Worm (Caenorhabditis elegans) whole organism, late embryonic: Measurements from ENCODE around the gene hpr-17.
A peak's percentile ranks its signal among the peaks of the same experiment; 100 is the strongest.

ENCODE experiments used
- C38D4.7 ChIP-seq: fragments of 200-800 bp; sonication (Bioruptor generic); optimal IDR thresholded peaks from 2 replicates; lab custom pipeline; 2018; ENCODE audit warnings: mild to moderate bottlenecking, missing genetic modification characterization, moderate library complexity, missing compliant biosample characterization
- F13H6.1 ChIP-seq: sonication (generic microtip); optimal IDR thresholded peaks from 2 replicates; lab custom pipeline; 2016; ENCODE audit warnings: missing genetic modification characterization, missing compliant biosample characterization
- T23F11.4 ChIP-seq: fragments of 200-800 bp; sonication (Bioruptor generic); optimal IDR thresholded peaks from 2 replicates; lab custom pipeline; 2018; ENCODE audit warnings: mild to moderate bottlenecking, missing genetic modification characterization, missing compliant biosample characterization
- ahr-1 ChIP-seq: sonication (generic microtip); optimal IDR thresholded peaks from 2 replicates; lab custom pipeline; 2016; ENCODE audit warnings: missing genetic modification characterization, missing compliant biosample characterization
- ama-1 ChIP-seq: fragments of 150-350 bp; optimal IDR thresholded peaks from 2 replicates; lab custom pipeline; 2014
- ceh-14 ChIP-seq: sonication (generic microtip); optimal IDR thresholded peaks from 2 replicates; lab custom pipeline; 2016; ENCODE audit warnings: missing genotype, missing genetic modification characterization, missing compliant biosample characterization
- ceh-22 ChIP-seq: sonication (generic microtip); optimal IDR thresholded peaks from 2 replicates; lab custom pipeline; 2017; ENCODE audit warnings: missing biosample characterization, missing genetic modification characterization
- ceh-24 ChIP-seq: sonication (generic microtip); optimal IDR thresholded peaks from 2 replicates; lab custom pipeline; 2016; ENCODE audit warnings: mild to moderate bottlenecking, missing genetic modification characterization, missing compliant biosample characterization
- ceh-30 ChIP-seq: fragments of 150-350 bp; optimal IDR thresholded peaks from 2 replicates; lab custom pipeline; 2014; ENCODE audit warnings: missing biosample characterization, missing genetic modification characterization
- ceh-45 ChIP-seq: fragments of 200-800 bp; sonication (Bioruptor generic); IDR thresholded peaks from 2 replicates; pipeline ENCODE4 v1.3.6; 2022; ENCODE audit warnings: missing genetic modification reagents, missing genetic modification characterization, missing compliant biosample characterization
- ceh-9 ChIP-seq: sonication (generic microtip); optimal IDR thresholded peaks from 2 replicates; lab custom pipeline; 2016; ENCODE audit warnings: mild to moderate bottlenecking, missing genetic modification characterization, inconsistent platforms, missing compliant biosample characterization
- dmd-4 ChIP-seq: sonication (generic microtip); optimal IDR thresholded peaks from 2 replicates; lab custom pipeline; 2016; ENCODE audit warnings: borderline replicate concordance, missing genetic modification characterization, missing compliant biosample characterization
- dve-1 ChIP-seq: sonication (generic microtip); optimal IDR thresholded peaks from 2 replicates; lab custom pipeline; 2017; ENCODE audit warnings: antibody characterized with exemption, mild to moderate bottlenecking, missing genetic modification characterization, missing compliant biosample characterization
- elt-2 ChIP-seq: sonication (generic microtip); optimal IDR thresholded peaks from 2 replicates; lab custom pipeline; 2016; ENCODE audit warnings: missing genetic modification reagents, missing genetic modification characterization, missing compliant biosample characterization
- elt-4 ChIP-seq: sonication (generic microtip); optimal IDR thresholded peaks from 2 replicates; lab custom pipeline; 2016; ENCODE audit warnings: missing genetic modification characterization, missing compliant biosample characterization
- fax-1 ChIP-seq: sonication (generic microtip); optimal IDR thresholded peaks from 2 replicates; lab custom pipeline; 2016; ENCODE audit warnings: missing genotype, missing genetic modification characterization, missing compliant biosample characterization
- fkh-10 ChIP-seq: fragments of 150-350 bp; optimal IDR thresholded peaks from 2 replicates; lab custom pipeline; 2014; ENCODE audit warnings: missing biosample characterization, missing genetic modification reagents, missing genetic modification characterization
- fkh-6 ChIP-seq: sonication (generic microtip); optimal IDR thresholded peaks from 2 replicates; lab custom pipeline; 2016; ENCODE audit warnings: missing genetic modification characterization, missing compliant biosample characterization
- hlh-13 ChIP-seq: fragments of 200-800 bp; sonication (Bioruptor generic); optimal IDR thresholded peaks from 2 replicates; lab custom pipeline; 2018; ENCODE audit warnings: mild to moderate bottlenecking, missing genetic modification characterization, missing compliant biosample characterization
- hlh-15 ChIP-seq: sonication (generic microtip); optimal IDR thresholded peaks from 2 replicates; lab custom pipeline; 2016; ENCODE audit warnings: missing genetic modification characterization, missing compliant biosample characterization
- hlh-30 ChIP-seq: sonication (generic microtip); optimal IDR thresholded peaks from 2 replicates; lab custom pipeline; 2017; ENCODE audit warnings: antibody characterized with exemption, missing genetic modification characterization, missing compliant biosample characterization; ENCODE audit not compliant: insufficient read depth
- hlh-6 ChIP-seq: sonication (generic microtip); optimal IDR thresholded peaks from 2 replicates; lab custom pipeline; 2016; ENCODE audit warnings: missing genotype, missing genetic modification characterization, missing compliant biosample characterization
- hlh-8 ChIP-seq: sonication (generic microtip); optimal IDR thresholded peaks from 2 replicates; lab custom pipeline; 2016; ENCODE audit warnings: missing genotype, missing genetic modification characterization, missing compliant biosample characterization
- lim-6 ChIP-seq: sonication (generic microtip); optimal IDR thresholded peaks from 2 replicates; lab custom pipeline; 2016; ENCODE audit warnings: missing genetic modification characterization, missing compliant biosample characterization
- madf-2 ChIP-seq: sonication (generic microtip); optimal IDR thresholded peaks from 2 replicates; lab custom pipeline; 2017; ENCODE audit warnings: missing genetic modification characterization, missing compliant biosample characterization
- mec-3 ChIP-seq: sonication (generic microtip); optimal IDR thresholded peaks from 2 replicates; lab custom pipeline; 2016; ENCODE audit warnings: borderline replicate concordance, missing genetic modification characterization, missing compliant biosample characterization
- nfya-1 ChIP-seq: sonication (generic microtip); optimal IDR thresholded peaks from 2 replicates; lab custom pipeline; 2017; ENCODE audit warnings: missing genetic modification characterization, mild to moderate bottlenecking, missing compliant biosample characterization, antibody characterized with exemption, moderate library complexity
- nhr-11 ChIP-seq: fragments of 150-350 bp; optimal IDR thresholded peaks from 2 replicates; lab custom pipeline; 2014; ENCODE audit warnings: missing biosample characterization, missing genetic modification characterization
- nhr-232 ChIP-seq: sonication (generic microtip); optimal IDR thresholded peaks from 2 replicates; lab custom pipeline; 2016; ENCODE audit warnings: missing genetic modification characterization, missing compliant biosample characterization
- pag-3 ChIP-seq: sonication (generic microtip); optimal IDR thresholded peaks from 2 replicates; lab custom pipeline; 2016; ENCODE audit warnings: missing compliant biosample characterization, missing genetic modification characterization, borderline replicate concordance
- pha-2 ChIP-seq: sonication (generic microtip); optimal IDR thresholded peaks from 2 replicates; lab custom pipeline; 2017; ENCODE audit warnings: mild to moderate bottlenecking, missing genetic modification characterization, missing compliant biosample characterization
- pha-4 ChIP-seq: fragments of 150-350 bp; optimal IDR thresholded peaks from 2 replicates; lab custom pipeline; 2018; ENCODE audit warnings: missing biosample characterization, missing genetic modification reagents, missing genetic modification characterization
- ref-2 ChIP-seq: sonication (generic microtip); optimal IDR thresholded peaks from 2 replicates; lab custom pipeline; 2016; ENCODE audit warnings: missing genetic modification characterization, missing compliant biosample characterization
- rnt-1 ChIP-seq: sonication (generic microtip); optimal IDR thresholded peaks from 2 replicates; lab custom pipeline; 2016; ENCODE audit warnings: missing genetic modification characterization, missing compliant biosample characterization
- sdc-2 ChIP-seq: sonication (generic microtip); optimal IDR thresholded peaks from 2 replicates; lab custom pipeline; 2016; ENCODE audit warnings: missing genotype, missing genetic modification characterization, missing compliant biosample characterization
- sox-2 ChIP-seq: fragments of 200-800 bp; sonication (Bioruptor generic); IDR thresholded peaks from 2 replicates; pipeline ENCODE4 v1.3.6; 2022; ENCODE audit warnings: missing genetic modification reagents, missing genetic modification characterization, missing compliant biosample characterization
- sox-4 ChIP-seq: sonication (generic microtip); optimal IDR thresholded peaks from 2 replicates; lab custom pipeline; 2017; ENCODE audit warnings: mild to moderate bottlenecking, missing genetic modification characterization, inconsistent platforms, missing compliant biosample characterization
- tbx-7 ChIP-seq: sonication (generic microtip); optimal IDR thresholded peaks from 2 replicates; lab custom pipeline; 2016; ENCODE audit warnings: missing genotype, missing genetic modification characterization, missing compliant biosample characterization
- ttx-3 ChIP-seq: sonication (generic microtip); optimal IDR thresholded peaks from 2 replicates; lab custom pipeline; 2016; ENCODE audit warnings: missing genetic modification reagents, missing genetic modification characterization, missing compliant biosample characterization
- unc-86 ChIP-seq: sonication (generic microtip); optimal IDR thresholded peaks from 2 replicates; lab custom pipeline; 2016; ENCODE audit warnings: missing genetic modification characterization, missing compliant biosample characterization
- ztf-16 ChIP-seq: sonication (generic microtip); optimal IDR thresholded peaks from 2 replicates; lab custom pipeline; 2017; ENCODE audit warnings: missing genetic modification characterization, missing compliant biosample characterization

Gene hpr-17

DNA sequence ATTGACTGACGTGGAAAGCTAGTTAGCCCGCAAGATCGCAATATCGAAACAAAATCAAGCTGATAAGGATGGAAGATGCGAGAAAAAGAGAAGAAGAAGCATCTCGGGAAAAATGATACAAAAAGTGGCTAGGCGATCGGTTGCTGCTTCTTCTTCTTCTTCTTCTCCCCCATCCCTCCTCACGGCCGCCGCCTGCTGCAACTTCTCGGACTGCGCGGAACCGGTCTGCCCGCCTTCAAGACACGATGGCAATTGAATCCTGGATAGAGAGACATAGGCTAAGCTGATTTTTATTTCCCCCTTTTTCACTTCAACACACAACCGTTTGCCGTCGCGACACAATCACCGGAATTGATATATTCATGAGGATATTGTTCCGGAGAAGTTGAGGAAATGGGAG, 17.6 kb upstream of the hpr-17 start:
- TF ChIP-seq ttx-3 (tag; lab: Kevin White, UChicago), result no peak
- TF ChIP-seq fkh-6 (tag; lab: Kevin White, UChicago), result no peak
- TF ChIP-seq sox-2, result no peak
- no peak for TF ChIP-seq hlh-30
- TF ChIP-seq mec-3 (tag; lab: Kevin White, UChicago), result no peak
- no peak for TF ChIP-seq ama-1 (lab: Kevin White, UChicago)
- TF ChIP-seq sdc-2 (tag; lab: Kevin White, UChicago), result no peak
- no peak for TF ChIP-seq pha-4 (tag; lab: Kevin White, UChicago)
- TF ChIP-seq C38D4.7 (GFP tag; lab: Kevin White, UChicago), result no peak
- TF ChIP-seq, all 69 proteins: peak for 0

DNA sequence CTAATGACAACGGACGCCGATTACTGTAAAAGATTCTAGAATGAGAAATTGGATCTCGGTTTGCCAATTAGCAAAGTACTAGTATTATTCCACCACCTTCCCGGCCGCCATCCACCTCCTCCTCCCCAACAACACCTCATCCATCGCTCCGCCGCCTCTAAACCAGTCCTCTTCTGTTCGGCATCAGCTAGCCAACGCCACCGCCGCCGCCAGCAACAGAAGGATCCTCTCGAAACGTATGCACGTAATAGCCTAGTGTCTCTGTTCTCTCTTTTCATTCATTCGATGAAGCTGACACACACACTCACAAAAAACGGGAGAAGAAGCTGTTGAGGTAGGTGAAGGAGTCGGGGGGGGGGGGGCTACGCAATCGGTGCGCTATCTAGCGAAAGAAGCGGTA, 13.8 kb upstream of the hpr-17 start:
- TF ChIP-seq dmd-4 (tag; lab: Kevin White, UChicago) (no peak), ceh-45 (GFP tag; lab: Robert Waterston, UW) (0 out of 2 replicates have a peak, but pooled peaks have one; percentile 27)

DNA sequence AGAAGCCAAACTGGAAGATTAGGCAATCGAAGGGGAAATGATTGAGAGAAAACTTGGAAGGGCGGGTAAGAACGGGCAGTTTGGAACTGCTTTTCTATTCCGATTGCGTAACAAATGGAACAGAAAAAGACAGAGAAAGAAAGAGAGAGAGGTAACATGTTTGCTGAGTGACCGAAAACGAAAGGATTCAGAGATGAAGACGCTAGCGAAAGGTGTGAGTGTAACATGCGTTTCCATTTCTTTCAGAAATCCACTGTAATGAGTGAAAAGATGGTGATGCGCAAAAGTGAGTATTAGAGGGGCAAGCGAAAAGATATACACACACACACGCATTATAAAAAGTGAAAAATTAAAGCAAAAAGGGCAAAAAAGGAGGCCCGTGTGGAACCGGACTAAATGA, 10.6 kb upstream of the hpr-17 start:
- no peak for TF ChIP-seq lim-6 (tag; lab: Kevin White, UChicago)
- no peak for TF ChIP-seq F13H6.1 (tag; lab: Kevin White, UChicago)
- TF ChIP-seq hlh-15, result no peak
- no peak for TF ChIP-seq fkh-6 (tag; lab: Kevin White, UChicago)
- no peak for TF ChIP-seq ref-2 (tag; lab: Kevin White, UChicago)
- TF ChIP-seq dve-1 (tag; lab: Kevin White, UChicago), result no peak
- TF ChIP-seq fax-1 (tag; lab: Kevin White, UChicago), result no peak
- TF ChIP-seq ama-1 (lab: Kevin White, UChicago), result no peak
- TF ChIP-seq hlh-8 (tag; lab: Kevin White, UChicago), result no peak
- TF ChIP-seq madf-2 (tag; lab: Kevin White, UChicago), result no peak
- TF ChIP-seq T23F11.4 (GFP tag; lab: Kevin White, UChicago), result no peak
- no peak for TF ChIP-seq pha-2 (tag; lab: Kevin White, UChicago)
- no peak for TF ChIP-seq unc-86 (tag; lab: Kevin White, UChicago)
- TF ChIP-seq ztf-16 (tag; lab: Kevin White, UChicago), result no peak
- no peak for TF ChIP-seq ceh-14
- TF ChIP-seq hlh-6 (tag; lab: Kevin White, UChicago), result no peak

DNA sequence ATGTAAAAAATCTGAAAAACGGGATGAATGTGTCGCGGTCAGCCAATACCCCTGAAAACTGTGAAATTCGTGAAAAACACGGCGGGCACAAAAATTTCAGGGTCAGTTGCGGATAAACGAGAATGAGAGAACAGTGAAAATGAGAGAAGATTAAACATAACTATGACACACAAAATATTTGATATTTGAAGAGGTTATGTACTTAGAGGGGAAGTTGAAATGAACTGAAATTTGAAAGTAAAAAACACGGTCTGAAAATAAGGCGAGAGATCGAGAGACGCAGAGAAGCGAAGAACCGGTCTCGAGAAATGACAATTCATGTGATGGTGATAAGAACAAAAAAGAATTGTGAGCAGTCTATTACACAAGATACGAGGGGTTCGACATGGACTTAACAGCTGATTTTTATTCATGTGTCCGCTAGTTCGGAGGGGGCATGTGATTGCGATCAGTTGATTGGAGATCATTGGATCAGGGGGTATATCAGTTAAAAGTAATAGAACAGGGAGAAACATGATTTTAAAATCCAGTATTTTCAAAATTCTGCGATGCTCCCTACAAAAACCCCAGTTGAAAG, 8.9 kb upstream of the hpr-17 start, which contains the start of gene moe-3:
Gene moe-3, minus strand, starts transcription at position 51 of the 577 bp plus-strand sequence.
- TF ChIP-seq elt-2 (tag; lab: Kevin White, UChicago) (no peak), ztf-16 (tag; lab: Kevin White, UChicago) (no peak), ceh-45 (GFP tag; lab: Robert Waterston, UW) (no peak), T23F11.4 (GFP tag; lab: Kevin White, UChicago) (no peak), unc-86 (tag; lab: Kevin White, UChicago) (no peak), ceh-30 (tag; lab: Kevin White, UChicago) (no peak), sox-4 (tag; lab: Kevin White, UChicago) (no peak)

DNA sequence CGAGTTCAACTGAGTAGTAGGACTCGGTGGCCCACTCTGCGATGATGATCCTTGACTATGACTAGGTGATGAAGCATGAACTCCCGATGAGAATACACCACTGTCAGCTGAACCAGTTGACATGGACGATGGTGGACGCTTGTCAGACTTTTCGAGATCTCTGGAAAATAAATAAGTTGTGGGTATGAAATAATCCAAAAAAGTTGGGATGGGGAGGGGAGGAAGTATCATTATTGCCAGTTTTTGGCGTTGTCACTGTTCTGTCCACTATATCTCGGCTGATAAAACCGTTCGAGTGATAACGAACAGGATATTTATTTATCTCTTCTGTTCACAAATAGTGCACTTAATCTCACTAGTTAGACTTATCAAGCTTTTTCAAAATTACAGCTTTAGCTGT, 7.2 kb upstream of the hpr-17 start:
- TF ChIP-seq tbx-7, result no peak
- TF ChIP-seq rnt-1 (tag; lab: Kevin White, UChicago), result no peak
- TF ChIP-seq pag-3 (tag; lab: Kevin White, UChicago), result no peak
- TF ChIP-seq ceh-9 (tag; lab: Kevin White, UChicago), result no peak
- no peak for TF ChIP-seq elt-2 (tag; lab: Kevin White, UChicago)
- TF ChIP-seq nhr-232 (tag; lab: Kevin White, UChicago), result no peak
- TF ChIP-seq ceh-24 (tag; lab: Kevin White, UChicago), result no peak
- TF ChIP-seq sox-4 (tag; lab: Kevin White, UChicago), result no peak
- no peak for TF ChIP-seq elt-4 (tag; lab: Kevin White, UChicago)
- no peak for TF ChIP-seq ceh-14
- TF ChIP-seq fkh-10 (GFP tag; lab: Kevin White, UChicago), result no peak
- no peak for TF ChIP-seq nhr-11 (tag; lab: Kevin White, UChicago)
- TF ChIP-seq ahr-1 (tag; lab: Kevin White, UChicago), result no peak
- TF ChIP-seq pha-2 (tag; lab: Kevin White, UChicago), result no peak
- TF ChIP-seq hlh-13 (GFP tag; lab: Kevin White, UChicago), result no peak
- TF ChIP-seq nfya-1, result no peak
- no peak for TF ChIP-seq C38D4.7 (GFP tag; lab: Kevin White, UChicago)
- TF ChIP-seq ceh-22 (tag; lab: Kevin White, UChicago), result no peak
